Worm (Caenorhabditis elegans): Measurements from ENCODE around the gene daf-5.

Gene daf-5

DNA sequence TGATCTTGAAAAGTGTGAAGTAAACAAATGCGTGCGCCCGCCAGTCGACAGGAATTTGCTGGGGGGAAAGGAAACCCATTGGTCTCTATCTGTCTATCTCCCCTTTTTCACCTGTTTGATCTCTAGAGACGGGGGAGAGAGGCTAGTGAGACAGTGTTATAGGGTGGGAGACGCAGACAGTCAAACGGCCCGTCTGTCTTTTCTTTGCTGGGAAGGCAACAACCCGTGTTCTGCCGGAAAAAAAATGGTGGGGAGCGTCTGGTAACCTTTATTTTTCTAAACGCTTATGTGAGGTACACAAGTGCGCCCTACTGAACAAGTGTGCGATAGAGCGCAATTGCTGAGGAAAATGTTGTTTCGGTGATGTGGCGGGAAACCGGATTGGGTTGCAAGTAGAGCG lies 1.6 kb downstream of the daf-5 start (continued):
- TF ChIP-seq ama-1 (optimal IDR thresholded peaks at IDR 0.05) (no peak), rnt-1 (tag; optimal IDR thresholded peaks at IDR 0.05) (peak; percentile 68), mab-9 (GFP tag; IDR thresholded peaks at IDR 0.05) (no peak), nhr-84 (tag; optimal IDR thresholded peaks at IDR 0.05) (no peak), hlh-4 (tag; optimal IDR thresholded peaks at IDR 0.05) (no peak), zip-4 (GFP tag; optimal IDR thresholded peaks at IDR 0.05) (no peak), nhr-90 (tag; optimal IDR thresholded peaks at IDR 0.05; ENCODE audit: poor library complexity) (peak; percentile 82), aha-1 (tag; optimal IDR thresholded peaks at IDR 0.05) (no peak), lin-15B (tag; optimal IDR thresholded peaks at IDR 0.05) (peak; percentile 0), snu-23 (GFP tag; optimal IDR thresholded peaks at IDR 0.05) (peak; percentile 85), mdl-1 (tag; optimal IDR thresholded peaks at IDR 0.05) (peak in 1 of 2 experiments; percentile 82), zag-1 (tag; optimal IDR thresholded peaks at IDR 0.05) (no peak), mef-2 (tag; optimal IDR thresholded peaks at IDR 0.05) (no peak), fkh-10 (GFP tag; optimal IDR thresholded peaks at IDR 0.05) (no peak), egl-13 (tag; optimal IDR thresholded peaks at IDR 0.05) (no peak), hlh-17 (GFP tag; optimal IDR thresholded peaks at IDR 0.05; ENCODE audit: borderline replicate concordance) (no peak), aly-2 (tag; optimal IDR thresholded peaks at IDR 0.05) (no peak), efl-3 (GFP tag; optimal IDR thresholded peaks at IDR 0.05) (peak; percentile 12), elt-3 (tag; optimal IDR thresholded peaks at IDR 0.05) (peak in 4 of 6 experiments; percentile 3 to 65 (median 62)), skn-1 (tag; optimal IDR thresholded peaks at IDR 0.05) (peak; percentile 51), nhr-11 (tag; optimal IDR thresholded peaks at IDR 0.05) (no peak), fkh-4 (tag; optimal IDR thresholded peaks at IDR 0.05; ENCODE audit: borderline replicate concordance) (no peak), grh-1 (GFP tag; IDR thresholded peaks at IDR 0.05) (peak; percentile 41; the same call in 1 of the 2 replicates), unc-86 (tag; optimal IDR thresholded peaks at IDR 0.05) (no peak), elt-2 (tag; optimal IDR thresholded peaks at IDR 0.05) (no peak), C16A3.4 (tag; optimal IDR thresholded peaks at IDR 0.05) (peak; percentile 32), nhr-77 (tag; optimal IDR thresholded peaks at IDR 0.05) (peak; percentile 91), nhr-76 (tag; optimal IDR thresholded peaks at IDR 0.05) (no peak), lsy-2 (tag; optimal IDR thresholded peaks at IDR 0.05) (peak; percentile 59 to 66), ceh-82 (tag; optimal IDR thresholded peaks at IDR 0.05) (peak in 1 of 3 experiments; percentile 15), swsn-7 (tag; optimal IDR thresholded peaks at IDR 0.05) (peak; percentile 60)

DNA sequence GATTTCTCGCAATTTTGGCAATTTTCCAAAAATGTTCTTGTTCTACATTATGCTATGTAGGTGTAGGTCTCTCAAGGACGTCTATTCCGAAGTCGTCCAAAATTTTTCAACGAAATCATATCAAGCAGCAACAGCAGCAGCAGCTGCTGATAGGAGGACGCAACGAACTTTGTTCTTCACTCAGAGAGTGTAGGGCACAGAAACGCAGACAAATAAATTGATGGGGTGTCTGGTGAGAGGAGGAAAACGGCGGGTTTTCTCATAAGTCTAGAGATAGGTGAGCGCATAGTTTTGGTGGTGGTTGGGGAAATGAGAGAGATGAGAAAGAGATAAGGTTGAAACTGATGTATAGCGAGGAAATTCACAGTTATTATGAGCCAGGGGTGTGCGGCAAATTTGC lies 3.0 kb downstream of the daf-5 start:
- TF ChIP-seq nhr-19 (GFP tag; conservative IDR thresholded peaks at IDR 0.05) (peak; percentile 55), dpl-1 (GFP tag; optimal IDR thresholded peaks at IDR 0.05) (peak in 2 of 3 experiments; percentile 4 to 20), rnt-1 (tag; optimal IDR thresholded peaks at IDR 0.05) (peak; percentile 76), nhr-47 (tag; optimal IDR thresholded peaks at IDR 0.05) (peak; percentile 1), nhr-77 (tag; optimal IDR thresholded peaks at IDR 0.05) (peak; percentile 55), mep-1 (tag; optimal IDR thresholded peaks at IDR 0.05) (peak; percentile 60), nhr-20 (tag; optimal IDR thresholded peaks at IDR 0.05) (peak; percentile 83), nhr-90 (tag; optimal IDR thresholded peaks at IDR 0.05; ENCODE audit: poor library complexity) (peak; percentile 27), lin-15B (tag; optimal IDR thresholded peaks at IDR 0.05) (no peak), unc-62 (GFP tag; optimal IDR thresholded peaks at IDR 0.05) (no peak), skn-1 (tag; optimal IDR thresholded peaks at IDR 0.05) (no peak), tbx-2 (tag; optimal IDR thresholded peaks at IDR 0.05) (peak; percentile 27), blmp-1 (tag; optimal IDR thresholded peaks at IDR 0.05) (peak; percentile 80), elt-3 (tag; optimal IDR thresholded peaks at IDR 0.05) (peak in 2 of 6 experiments; percentile 47 to 78), lin-14 (GFP tag; optimal IDR thresholded peaks at IDR 0.05) (peak; percentile 81), nhr-85 (tag) (peak; percentile 90), aha-1 (tag; optimal IDR thresholded peaks at IDR 0.05) (no peak), efl-1 (optimal IDR thresholded peaks at IDR 0.05) (peak; percentile 3 to 4), efl-1 (GFP tag; optimal IDR thresholded peaks at IDR 0.05 in 1 of 2) (no peak), mdl-1 (tag; optimal IDR thresholded peaks at IDR 0.05) (peak in 1 of 2 experiments; percentile 76), nhr-71 (tag; optimal IDR thresholded peaks at IDR 0.05) (peak; percentile 63), nhr-84 (tag; optimal IDR thresholded peaks at IDR 0.05) (no peak), elt-2 (tag; optimal IDR thresholded peaks at IDR 0.05) (peak; percentile 63), zag-1 (tag; optimal IDR thresholded peaks at IDR 0.05) (no peak), lsy-2 (tag; optimal IDR thresholded peaks at IDR 0.05) (peak; percentile 23 to 48), unc-130 (tag; optimal IDR thresholded peaks at IDR 0.05) (peak; percentile 51), nhr-12 (tag; optimal IDR thresholded peaks at IDR 0.05) (no peak), lin-35 (GFP tag; optimal IDR thresholded peaks at IDR 0.05) (peak; percentile 3 to 49), nhr-11 (tag; optimal IDR thresholded peaks at IDR 0.05) (no peak), C16A3.4 (tag; optimal IDR thresholded peaks at IDR 0.05) (peak; percentile 13), snu-23 (GFP tag; optimal IDR thresholded peaks at IDR 0.05) (peak; percentile 69), ceh-82 (tag; optimal IDR thresholded peaks at IDR 0.05) (peak in 1 of 3 experiments; percentile 1)
